Fruit fly (Drosophila melanogaster) whole organism, wandering third instar larva: ENCODE data around the gene Cyp4c3.

Source experiments
- GATAd ChIP-seq: sonication (Bioruptor generic); optimal IDR thresholded peaks from 2 replicates; lab custom pipeline; 2016; ENCODE audit warnings: missing biosample characterization, missing genetic modification characterization
- OdsH ChIP-seq: fragments of 200-800 bp; sonication (Bioruptor generic); optimal IDR thresholded peaks from 2 replicates; lab custom pipeline; 2016; ENCODE audit warnings: missing biosample characterization, mild to moderate bottlenecking, missing genetic modification characterization
- h ChIP-seq: fragments of 200-800 bp; sonication (Bioruptor generic); optimal IDR thresholded peaks from 3 replicates; lab custom pipeline; 2016; ENCODE audit warnings: missing biosample characterization, mild to moderate bottlenecking, missing genetic modification characterization
- sv ChIP-seq: fragments of 200-800 bp; sonication (Bioruptor generic); optimal IDR thresholded peaks from 3 replicates; lab custom pipeline; 2016; ENCODE audit warnings: missing biosample characterization, missing genetic modification characterization

DNA sequence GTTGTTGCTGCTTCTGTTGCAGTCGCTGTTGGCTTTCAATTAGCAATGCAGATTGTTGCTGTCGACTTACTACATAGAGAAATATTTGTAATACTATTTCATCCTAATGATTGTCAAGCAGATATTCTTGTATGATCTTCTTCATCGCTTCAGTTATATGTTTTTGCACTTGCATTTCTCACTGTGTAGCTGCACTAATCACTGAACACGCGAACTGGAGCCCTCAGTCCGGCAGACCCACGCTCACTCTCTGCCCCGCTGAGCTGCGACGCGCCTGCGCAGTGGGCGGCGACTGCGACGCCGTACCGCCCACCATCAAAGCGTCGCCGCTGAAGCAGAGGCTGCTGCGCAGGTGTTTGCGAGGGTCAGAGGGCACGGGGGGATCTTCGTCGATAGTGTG is 19.2 kb upstream of the Cyp4c3 start:
- TF ChIP-seq GATAd (no peak), OdsH (GFP tag; lab: Kevin White, UChicago) (no peak), sv (GFP tag; lab: Kevin White, UChicago) (no peak), h (GFP tag; lab: Kevin White, UChicago) (no peak)
